Fruit fly (Drosophila melanogaster) whole organism, wandering third instar larva: ENCODE data around the gene trol.

Experiments
- CG32264 ChIP-seq: fragments of 200-800 bp; sonication (Bioruptor generic); optimal IDR thresholded peaks from 2 replicates; lab custom pipeline; 2016; ENCODE audit warnings: missing biosample characterization, missing genetic modification characterization
- Myc ChIP-seq: fragments of >200 bp; optimal IDR thresholded peaks from 2 replicates; lab custom pipeline; 2017
- fru ChIP-seq: fragments of 200-800 bp; sonication (Bioruptor generic); optimal IDR thresholded peaks from 3 replicates; lab custom pipeline; 2016; ENCODE audit warnings: missing biosample characterization, mild to moderate bottlenecking, missing genetic modification characterization
- lola ChIP-seq: fragments of >200 bp; optimal IDR thresholded peaks from 2 replicates; lab custom pipeline; 2017; ENCODE audit warnings: missing biosample characterization, missing genetic modification characterization
- pan ChIP-seq: fragments of >200 bp; optimal IDR thresholded peaks from 2 replicates; lab custom pipeline; 2017
- sage ChIP-seq: fragments of 200-800 bp; sonication (Bioruptor generic); optimal IDR thresholded peaks from 2 replicates; lab custom pipeline; 2016; ENCODE audit warnings: missing biosample characterization, mild to moderate bottlenecking, missing genetic modification characterization

dm6 chrX:2434913-2435312, 110.3 kb downstream of the trol start:
- TF ChIP-seq pan (lab: Kevin White, UChicago) = no peak
- TF ChIP-seq fru (GFP tag; lab: Kevin White, UChicago) = no peak
- no peak for TF ChIP-seq Myc (lab: Kevin White, UChicago)
- no peak for TF ChIP-seq lola (GFP tag; lab: Kevin White, UChicago)
- TF ChIP-seq sage (GFP tag; lab: Kevin White, UChicago) = no peak
- no peak for TF ChIP-seq CG32264 (GFP tag; lab: Kevin White, UChicago)
